Worm (Caenorhabditis elegans): ENCODE data around the gene tag-243.
A peak's percentile ranks its signal among the peaks of the same experiment; 100 is the strongest.

Gene tag-243

DNA sequence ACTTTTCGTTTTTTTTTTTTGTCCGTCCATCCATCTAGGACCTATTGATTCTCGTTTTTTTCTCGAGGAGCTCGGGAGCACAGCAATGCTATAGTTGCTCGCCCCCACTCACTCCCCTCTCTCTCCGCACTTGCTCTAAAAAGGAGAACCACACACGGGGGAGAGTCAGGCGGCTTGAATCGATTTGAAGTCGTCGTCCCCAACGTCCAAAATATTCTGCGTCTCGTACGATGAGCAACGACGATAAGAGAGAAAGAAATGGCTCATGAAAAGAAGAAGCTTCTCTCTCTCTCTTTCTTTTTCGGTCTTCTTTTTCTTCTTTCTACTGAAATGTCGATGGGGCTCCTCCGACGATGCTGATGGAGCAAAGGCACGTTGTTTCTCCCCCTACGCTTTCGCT is 31.8 kb downstream of the tag-243 start (continued):
- peak; percentile 36 for TF ChIP-seq pax-3 (tag; optimal IDR thresholded peaks at IDR 0.05)
- TF ChIP-seq nhr-47 (tag; optimal IDR thresholded peaks at IDR 0.05) = peak; percentile 67
- no peak for TF ChIP-seq lir-3 (tag; optimal IDR thresholded peaks at IDR 0.05; ENCODE audit: poor library complexity)
- TF ChIP-seq unc-86 (tag; optimal IDR thresholded peaks at IDR 0.05) = peak; percentile 64
- no peak for TF ChIP-seq pag-3 (tag; optimal IDR thresholded peaks at IDR 0.05; ENCODE audit: borderline replicate concordance, insufficient read depth)
- no peak for TF ChIP-seq ceh-90 (tag; optimal IDR thresholded peaks at IDR 0.05)
- no peak for TF ChIP-seq nhr-76 (tag; optimal IDR thresholded peaks at IDR 0.05)
- no peak for TF ChIP-seq pqm-1 (tag; optimal IDR thresholded peaks at IDR 0.05)
- TF ChIP-seq nhr-90 (tag; optimal IDR thresholded peaks at IDR 0.05; ENCODE audit: poor library complexity) = no peak
- peak; percentile 25 for TF ChIP-seq ceh-63 (GFP tag; optimal IDR thresholded peaks at IDR 0.05)
- peak; percentile 53 for TF ChIP-seq swsn-7 (tag; optimal IDR thresholded peaks at IDR 0.05)
- peak; percentile 76 for TF ChIP-seq fkh-8 (tag; optimal IDR thresholded peaks at IDR 0.05)
- TF ChIP-seq tlp-1 (tag; optimal IDR thresholded peaks at IDR 0.05) = no peak
- TF ChIP-seq vab-15 (tag; optimal IDR thresholded peaks at IDR 0.05) = no peak
- no peak for TF ChIP-seq sup-37 (GFP tag; optimal IDR thresholded peaks at IDR 0.05)
- TF ChIP-seq C16A3.4 (tag; optimal IDR thresholded peaks at IDR 0.05) = no peak
- no peak for TF ChIP-seq zip-4 (GFP tag; optimal IDR thresholded peaks at IDR 0.05)
- TF ChIP-seq lin-15B (tag; optimal IDR thresholded peaks at IDR 0.05) = no peak
- TF ChIP-seq C34B4.2 (tag; optimal IDR thresholded peaks at IDR 0.05) = no peak
- TF ChIP-seq fos-1 (tag; optimal IDR thresholded peaks at IDR 0.05) = no peak
- TF ChIP-seq isw-1 (GFP tag; IDR thresholded peaks at IDR 0.05) = peak; percentile 36
- peak in 1 of 2 experiments; percentile 53 for TF ChIP-seq lin-35 (GFP tag; optimal IDR thresholded peaks at IDR 0.05)
- peak; percentile 29 for TF ChIP-seq xbp-1 (tag; optimal IDR thresholded peaks at IDR 0.05)
- TF ChIP-seq fkh-10 (GFP tag; optimal IDR thresholded peaks at IDR 0.05) = peak; percentile 38
- no peak for TF ChIP-seq snpc-4 (tag; optimal IDR thresholded peaks at IDR 0.05)
- no peak for TF ChIP-seq mdl-1 (tag; optimal IDR thresholded peaks at IDR 0.05)
- no peak for TF ChIP-seq ets-5 (GFP tag; IDR thresholded peaks at IDR 0.05)
- TF ChIP-seq C04F5.9 (tag; optimal IDR thresholded peaks at IDR 0.05) = no peak
- TF ChIP-seq unc-30 (tag; optimal IDR thresholded peaks at IDR 0.05) = no peak
- TF ChIP-seq lsy-2 (tag; optimal IDR thresholded peaks at IDR 0.05) = peak in 1 of 2 experiments; percentile 65
- no peak for TF ChIP-seq unc-62 (GFP tag; optimal IDR thresholded peaks at IDR 0.05)
- TF ChIP-seq hlh-17 (GFP tag; optimal IDR thresholded peaks at IDR 0.05; ENCODE audit: borderline replicate concordance) = no peak
- peak; percentile 12 for TF ChIP-seq sox-4 (tag; optimal IDR thresholded peaks at IDR 0.05)
- no peak for TF ChIP-seq nhr-85 (tag)

DNA sequence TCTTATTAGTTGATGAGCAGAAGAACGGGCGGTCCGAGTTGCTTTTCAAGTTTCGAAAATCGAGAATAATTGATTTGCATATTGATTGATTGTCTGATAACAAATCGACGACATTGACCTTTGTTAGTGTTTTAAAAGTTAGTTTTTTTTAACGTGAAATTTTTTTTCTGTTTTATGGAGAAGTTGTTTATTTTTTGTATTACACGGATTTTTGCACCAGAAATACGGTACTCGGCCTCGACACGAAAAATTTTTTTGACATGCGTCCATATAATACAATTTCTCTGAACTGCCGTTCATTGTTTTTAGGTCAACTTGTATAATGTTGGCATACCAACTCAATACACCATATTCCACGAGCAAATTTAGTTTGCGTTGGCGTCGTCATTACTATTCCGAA is 32.9 kb downstream of the tag-243 start, which contains the start of gene T23F11.2:
T23F11.2 (minus strand) TSS at position 101 of the 400 bp plus-strand sequence.
- TF ChIP-seq elt-2 (tag; optimal IDR thresholded peaks at IDR 0.05) = no peak
- no peak for TF ChIP-seq pag-3 (tag; optimal IDR thresholded peaks at IDR 0.05; ENCODE audit: borderline replicate concordance, insufficient read depth)
- no peak for TF ChIP-seq nhr-12 (tag; optimal IDR thresholded peaks at IDR 0.05)
- TF ChIP-seq nhr-85 (tag) = no peak
- no peak for TF ChIP-seq fos-1 (tag; optimal IDR thresholded peaks at IDR 0.05)
- no peak for TF ChIP-seq unc-62 (GFP tag; optimal IDR thresholded peaks at IDR 0.05)
- TF ChIP-seq mab-9 (GFP tag; IDR thresholded peaks at IDR 0.05) = no peak
- no peak for TF ChIP-seq nhr-19 (GFP tag; conservative IDR thresholded peaks at IDR 0.05)
- no peak for TF ChIP-seq egl-27 (tag; optimal IDR thresholded peaks at IDR 0.05)
- TF ChIP-seq lir-3 (tag; optimal IDR thresholded peaks at IDR 0.05; ENCODE audit: poor library complexity) = no peak
- no peak for TF ChIP-seq lin-14 (GFP tag; optimal IDR thresholded peaks at IDR 0.05)
- no peak for TF ChIP-seq nhr-237 (tag; optimal IDR thresholded peaks at IDR 0.05)
- no peak for TF ChIP-seq ama-1 (optimal IDR thresholded peaks at IDR 0.05)
- TF ChIP-seq dsc-1 (tag; optimal IDR thresholded peaks at IDR 0.05) = no peak
- no peak for TF ChIP-seq ceh-88 (GFP tag; IDR thresholded peaks at IDR 0.05)
- no peak for TF ChIP-seq nhr-71 (tag; optimal IDR thresholded peaks at IDR 0.05)
- no peak for TF ChIP-seq pqm-1 (tag; optimal IDR thresholded peaks at IDR 0.05)

Measured in whole organism, L1 larva.